Fruit fly (Drosophila melanogaster) Kc167 (cell line): ENCODE data around the gene CG32727.

Experiments used
- h ChIP-seq: fragments of >200 bp; optimal IDR thresholded peaks from 3 replicates; lab custom pipeline; 2018; ENCODE audit warnings: missing external identifiers
- insv ChIP-seq: fragments of >200 bp; optimal IDR thresholded peaks from 3 replicates; lab custom pipeline; 2018; ENCODE audit warnings: missing external identifiers
- psq ChIP-seq: fragments of >200 bp; optimal IDR thresholded peaks from 2 replicates; lab custom pipeline; 2017; ENCODE audit warnings: missing external identifiers
- ttk ChIP-seq: sonication (Bioruptor generic); optimal IDR thresholded peaks from 2 replicates; lab custom pipeline; 2017; ENCODE audit warnings: missing external identifiers

dm6 chrX:7358496-7358895 is 48.5 kb upstream of the CG32727 start, which contains the start of gene CG1999:
- TF ChIP-seq psq (lab: Kevin White, UChicago): no peak
- TF ChIP-seq ttk (lab: Kevin White, UChicago): no peak
- no peak for TF ChIP-seq insv (lab: Kevin White, UChicago)
- TF ChIP-seq h (lab: Kevin White, UChicago): no peak
